Fruit fly (Drosophila melanogaster): ENCODE data around the gene CG1677.

- TF ChIP-seq pan (optimal IDR thresholded peaks at IDR 0.05): no peak
- no peak for TF ChIP-seq h (GFP tag; optimal IDR thresholded peaks at IDR 0.05)
- no peak for TF ChIP-seq OdsH (GFP tag; optimal IDR thresholded peaks at IDR 0.05)
- TF ChIP-seq lola (GFP tag; optimal IDR thresholded peaks at IDR 0.05): no peak
- TF ChIP-seq Rel (GFP tag; optimal IDR thresholded peaks at IDR 0.05): no peak
- TF ChIP-seq Rel (tag; optimal IDR thresholded peaks at IDR 0.05): no peak
- no peak for TF ChIP-seq psq (GFP tag; optimal IDR thresholded peaks at IDR 0.05)
- no peak for TF ChIP-seq Hr78 (GFP tag; optimal IDR thresholded peaks at IDR 0.05)
Measured at dm6 chrX:7403074-7403473, 2.5 kb downstream of the CG1677 start, which contains the start of gene CG15035.

All from whole organism, wandering third instar larva.